Fruit fly (Drosophila melanogaster) whole organism, prepupa: ENCODE results near the gene Trm7-32.

Experiments used
- CG11902 ChIP-seq: fragments of 200-800 bp; sonication (Bioruptor generic); optimal IDR thresholded peaks from 3 replicates; lab custom pipeline; 2016; ENCODE audit warnings: missing biosample characterization, missing genetic modification characterization
- Eip75B ChIP-seq: fragments of 200-800 bp; sonication (Bioruptor generic); optimal IDR thresholded peaks from 3 replicates; lab custom pipeline; 2016; ENCODE audit warnings: missing biosample characterization, missing genetic modification characterization
- cyc ChIP-seq: fragments of 200-800 bp; sonication (Bioruptor generic); optimal IDR thresholded peaks from 3 replicates; lab custom pipeline; 2016; ENCODE audit warnings: missing biosample characterization, missing genetic modification characterization
- pdm3 ChIP-seq: fragments of 200-800 bp; sonication (Bioruptor generic); optimal IDR thresholded peaks from 3 replicates; lab custom pipeline; 2016; ENCODE audit warnings: missing biosample characterization, missing genetic modification characterization
- salr ChIP-seq, 2 experiments: fragments of 200-800 bp; sonication (Bioruptor generic); optimal IDR thresholded peaks; 3 replicates each; lab custom pipeline; 2016 to 2018; ENCODE audit warnings: missing biosample characterization in 2 of 2, missing genetic modification characterization in 2 of 2, mild to moderate bottlenecking in 1 of 2
- spab ChIP-seq: fragments of 200-800 bp; sonication (Bioruptor generic); optimal IDR thresholded peaks from 2 replicates; lab custom pipeline; 2017; ENCODE audit warnings: missing biosample characterization, mild to moderate bottlenecking, missing genetic modification characterization, missing genetic modification reagents

- TF ChIP-seq salr (GFP tag; optimal IDR thresholded peaks at IDR 0.05; lab: Kevin White, UChicago): peak; percentile 86 to 99
- peak; percentile 91 for TF ChIP-seq CG11902
- peak; percentile 98 for TF ChIP-seq spab
- TF ChIP-seq Eip75B: peak; percentile 98
- TF ChIP-seq cyc (GFP tag; lab: Kevin White, UChicago): peak; percentile 94
- peak; percentile 98 for TF ChIP-seq pdm3
These were observed 40.3 kb downstream of the Trm7-32 start for dm6 chr3R:17080666-17081358.
